Worm (Caenorhabditis elegans) whole organism, early embryonic: Measurements from ENCODE around the gene marc-1.

Experiments used
- F13C5.2 ChIP-seq: sonication (generic microtip); optimal IDR thresholded peaks from 2 replicates; lab custom pipeline; 2017; ENCODE audit warnings: mild to moderate bottlenecking, missing genetic modification characterization, inconsistent platforms, missing compliant biosample characterization
- aly-1 ChIP-seq: sonication (generic microtip); optimal IDR thresholded peaks from 2 replicates; lab custom pipeline; 2016; ENCODE audit warnings: missing genetic modification characterization, missing compliant biosample characterization
- ama-1 ChIP-seq: fragments of 150-350 bp; optimal IDR thresholded peaks from 2 replicates; lab custom pipeline; 2014
- flt-1 ChIP-seq: fragments of 200-800 bp; sonication (Bioruptor generic); IDR thresholded peaks from 2 replicates; pipeline ENCODE4 v1.3.6; 2022; ENCODE audit warnings: missing genetic modification characterization, missing compliant biosample characterization
- pes-1 ChIP-seq: fragments of 200-800 bp; sonication (Bioruptor generic); IDR thresholded peaks from 2 replicates; pipeline ENCODE4 v1.3.6; 2022; ENCODE audit warnings: missing genetic modification reagents, missing genetic modification characterization, missing compliant biosample characterization
- sea-1 ChIP-seq: fragments of 200-800 bp; sonication (Bioruptor generic); conservative IDR thresholded peaks from 2 replicates; pipeline ENCODE4 v1.3.6; 2022; ENCODE audit warnings: missing genetic modification characterization, missing compliant biosample characterization

DNA sequence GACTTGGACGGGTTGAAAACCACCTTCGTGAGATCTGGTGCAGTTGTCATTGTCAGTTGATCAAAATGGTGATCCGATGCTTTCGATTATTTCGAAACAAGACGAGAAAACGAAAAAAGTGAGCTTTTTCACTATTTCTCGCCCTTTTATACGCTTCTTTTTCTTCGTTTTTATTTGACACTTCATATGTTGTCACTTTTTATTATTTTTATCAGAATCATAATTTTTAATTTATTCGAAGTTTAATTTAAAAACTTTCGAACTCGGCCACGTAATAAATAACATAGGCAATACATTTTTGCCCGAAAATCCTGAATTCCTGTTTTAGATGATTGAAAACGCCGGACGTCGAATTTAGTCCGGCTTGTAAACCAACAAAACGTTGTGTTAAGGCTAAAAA lies 15.0 kb downstream of the marc-1 start, which contains the start of gene F58E6.5:
- TF ChIP-seq pes-1 (no peak), ama-1 (lab: Kevin White, UChicago) (no peak), F13C5.2 (no peak), sea-1 (GFP tag; lab: Robert Waterston, UW) (no peak), aly-1 (tag; lab: Kevin White, UChicago) (no peak), flt-1 (GFP tag; lab: Robert Waterston, UW) (no peak)
